Worm (Caenorhabditis elegans) whole organism, young adult: Measurements from ENCODE around the gene txt-13.
A peak's percentile ranks its signal among the peaks of the same experiment; 100 is the strongest.

ENCODE experiments used
- B0019.2 ChIP-seq: fragments of 200-800 bp; sonication (Bioruptor generic); conservative IDR thresholded peaks from 2 replicates; pipeline ENCODE4 v1.3.6; 2022; ENCODE audit warnings: missing genetic modification reagents, missing genetic modification characterization, missing compliant biosample characterization
- B0261.1 ChIP-seq: sonication (generic microtip); optimal IDR thresholded peaks from 2 replicates; lab custom pipeline; 2016; ENCODE audit warnings: mild to moderate bottlenecking, missing genetic modification characterization, moderate library complexity, missing compliant biosample characterization
- D2030.7 ChIP-seq: fragments of 200-800 bp; sonication (Bioruptor generic); IDR thresholded peaks from 2 replicates; pipeline ENCODE4 v1.3.6; 2022; ENCODE audit warnings: missing genetic modification reagents, missing genetic modification characterization, missing compliant biosample characterization
- F33H1.4 ChIP-seq: fragments of 200-800 bp; sonication (Bioruptor generic); IDR thresholded peaks from 2 replicates; pipeline ENCODE4 v1.3.6; 2022; ENCODE audit warnings: missing genetic modification reagents, missing genetic modification characterization, missing compliant biosample characterization
- F49E8.2 ChIP-seq: sonication (generic microtip); optimal IDR thresholded peaks from 3 replicates; lab custom pipeline; 2017; ENCODE audit warnings: missing genetic modification characterization, mild to moderate bottlenecking, missing compliant biosample characterization, antibody characterized with exemption, moderate library complexity; ENCODE audit not compliant: insufficient read depth
- F57A8.1 ChIP-seq: fragments of 200-800 bp; sonication (Bioruptor generic); optimal IDR thresholded peaks from 2 replicates; lab custom pipeline; 2018; ENCODE audit warnings: mild to moderate bottlenecking, missing genetic modification characterization, moderate library complexity, missing compliant biosample characterization
- Y56A3A.18 ChIP-seq: fragments of 200-800 bp; sonication (Bioruptor generic); IDR thresholded peaks from 2 replicates; pipeline ENCODE4 v1.3.6; 2022; ENCODE audit warnings: missing genetic modification reagents, missing genetic modification characterization, missing compliant biosample characterization
- Y95B8A.8 ChIP-seq: fragments of 200-800 bp; sonication (Bioruptor generic); IDR thresholded peaks from 2 replicates; pipeline ENCODE4 v1.3.6; 2022; ENCODE audit warnings: missing genetic modification reagents, missing genetic modification characterization, missing compliant biosample characterization
- ZK185.1 ChIP-seq: sonication (generic microtip); optimal IDR thresholded peaks from 2 replicates; lab custom pipeline; 2016; ENCODE audit warnings: mild to moderate bottlenecking, missing genetic modification characterization, missing compliant biosample characterization; ENCODE audit not compliant: poor library complexity, severe bottlenecking
- atf-7 ChIP-seq: sonication (generic microtip); optimal IDR thresholded peaks from 2 replicates; lab custom pipeline; 2017; ENCODE audit warnings: mild to moderate bottlenecking, missing genetic modification characterization, missing compliant biosample characterization
- athp-1 ChIP-seq: sonication (generic microtip); optimal IDR thresholded peaks from 2 replicates; lab custom pipeline; 2017; ENCODE audit warnings: mild to moderate bottlenecking, missing genetic modification characterization, missing compliant biosample characterization
- attf-3 ChIP-seq: fragments of 200-800 bp; sonication (Bioruptor generic); conservative IDR thresholded peaks from 2 replicates; pipeline ENCODE4 v1.3.6; 2022; ENCODE audit warnings: missing genetic modification reagents, missing genetic modification characterization, missing compliant biosample characterization
- attf-6 ChIP-seq: fragments of 200-800 bp; sonication (Bioruptor generic); IDR thresholded peaks from 2 replicates; pipeline ENCODE4 v1.3.6; 2022; ENCODE audit warnings: missing genetic modification reagents, missing genetic modification characterization, missing compliant biosample characterization
- bed-1 ChIP-seq: fragments of 200-800 bp; sonication (Bioruptor generic); IDR thresholded peaks from 2 replicates; pipeline ENCODE4 v1.3.6; 2022; ENCODE audit warnings: missing genetic modification reagents, missing genetic modification characterization, missing compliant biosample characterization
- bed-2 ChIP-seq: fragments of 200-800 bp; sonication (Bioruptor generic); IDR thresholded peaks from 2 replicates; pipeline ENCODE4 v1.3.6; 2022; ENCODE audit warnings: missing genetic modification reagents, missing genetic modification characterization, missing compliant biosample characterization
- ceh-27 ChIP-seq: fragments of 200-800 bp; sonication (Bioruptor generic); optimal IDR thresholded peaks from 2 replicates; lab custom pipeline; 2018; ENCODE audit warnings: mild to moderate bottlenecking, missing genetic modification characterization, moderate library complexity, missing compliant biosample characterization
- die-1 ChIP-seq: sonication (generic microtip); optimal IDR thresholded peaks from 2 replicates; lab custom pipeline; 2016; ENCODE audit warnings: missing genotype, mild to moderate bottlenecking, missing genetic modification characterization, missing compliant biosample characterization
- dpl-1 ChIP-seq: fragments of 150-350 bp; optimal IDR thresholded peaks from 2 replicates; lab custom pipeline; 2014; ENCODE audit warnings: missing biosample characterization, missing genetic modification reagents, missing genetic modification characterization
- efl-1 ChIP-seq: fragments of 150-350 bp; optimal IDR thresholded peaks from 2 replicates; lab custom pipeline; 2014; ENCODE audit warnings: missing biosample characterization, missing genetic modification reagents, missing genetic modification characterization
- fkh-3 ChIP-seq: sonication (generic microtip); optimal IDR thresholded peaks from 2 replicates; lab custom pipeline; 2016; ENCODE audit warnings: mild to moderate bottlenecking, missing genetic modification characterization, missing compliant biosample characterization
- gei-17 ChIP-seq: fragments of 200-800 bp; sonication (Bioruptor generic); optimal IDR thresholded peaks from 2 replicates; lab custom pipeline; 2018; ENCODE audit warnings: mild to moderate bottlenecking, missing genetic modification characterization, missing compliant biosample characterization
- hmg-1.2 ChIP-seq: fragments of 200-800 bp; sonication (Bioruptor generic); IDR thresholded peaks from 2 replicates; pipeline ENCODE4 v1.3.6; 2022; ENCODE audit warnings: missing genetic modification reagents, missing genetic modification characterization, missing compliant biosample characterization
- hmg-20 ChIP-seq: fragments of 200-800 bp; sonication (Bioruptor generic); IDR thresholded peaks from 2 replicates; pipeline ENCODE4 v1.3.6; 2022; ENCODE audit warnings: missing genetic modification reagents, missing genetic modification characterization, missing compliant biosample characterization
- hrde-1 ChIP-seq: sonication (generic microtip); optimal IDR thresholded peaks from 2 replicates; lab custom pipeline; 2016; ENCODE audit warnings: missing genetic modification characterization, mild to moderate bottlenecking, missing compliant biosample characterization, moderate library complexity, missing genotype, missing genetic modification reagents, borderline replicate concordance
- lin-26 ChIP-seq: fragments of 200-800 bp; sonication (Bioruptor generic); IDR thresholded peaks from 2 replicates; pipeline ENCODE4 v1.3.6; 2022; ENCODE audit warnings: missing genetic modification reagents, missing genetic modification characterization, missing compliant biosample characterization
- lir-1 ChIP-seq: fragments of 200-800 bp; sonication (Bioruptor generic); conservative IDR thresholded peaks from 2 replicates; pipeline ENCODE4 v1.3.6; 2022; ENCODE audit warnings: missing genetic modification reagents, missing genetic modification characterization, missing compliant biosample characterization
- madf-6 ChIP-seq: fragments of 200-800 bp; sonication (Bioruptor generic); IDR thresholded peaks from 2 replicates; pipeline ENCODE4 v1.3.6; 2022; ENCODE audit warnings: missing genetic modification reagents, missing genetic modification characterization, missing compliant biosample characterization
- mel-28 ChIP-seq: sonication (generic microtip); optimal IDR thresholded peaks from 2 replicates; lab custom pipeline; 2016; ENCODE audit warnings: borderline replicate concordance, mild to moderate bottlenecking, missing genetic modification characterization, missing compliant biosample characterization
- mes-4 ChIP-seq: sonication (generic microtip); optimal IDR thresholded peaks from 2 replicates; lab custom pipeline; 2016; ENCODE audit warnings: missing genotype, missing genetic modification characterization, missing compliant biosample characterization
- nfyb-1 ChIP-seq: fragments of 200-800 bp; sonication (Bioruptor generic); IDR thresholded peaks from 2 replicates; pipeline ENCODE4 v1.3.6; 2022; ENCODE audit warnings: missing genetic modification reagents, missing genetic modification characterization, missing compliant biosample characterization
- pbrm-1 ChIP-seq: fragments of 200-800 bp; sonication (Bioruptor generic); IDR thresholded peaks from 2 replicates; pipeline ENCODE4 v1.3.6; 2022; ENCODE audit warnings: missing genetic modification reagents, missing genetic modification characterization, missing compliant biosample characterization
- pha-4 ChIP-seq: fragments of 150-350 bp; sonication (generic microtip); optimal IDR thresholded peaks from 2 replicates; lab custom pipeline; 2014; ENCODE audit warnings: missing biosample characterization, missing genetic modification reagents, missing genetic modification characterization
- sdz-38 ChIP-seq: sonication (generic microtip); optimal IDR thresholded peaks from 2 replicates; lab custom pipeline; 2016; ENCODE audit warnings: missing genotype, missing genetic modification characterization, missing compliant biosample characterization
- sea-2 ChIP-seq: fragments of 200-800 bp; sonication (Bioruptor generic); IDR thresholded peaks from 2 replicates; pipeline ENCODE4 v1.3.6; 2022; ENCODE audit warnings: missing genetic modification characterization, missing compliant biosample characterization
- somi-1 ChIP-seq: fragments of 200-800 bp; sonication (Bioruptor generic); optimal IDR thresholded peaks from 2 replicates; lab custom pipeline; 2018; ENCODE audit warnings: mild to moderate bottlenecking, missing genetic modification characterization, missing compliant biosample characterization
- sptf-2 ChIP-seq: fragments of 200-800 bp; sonication (Bioruptor generic); optimal IDR thresholded peaks from 2 replicates; lab custom pipeline; 2018; ENCODE audit warnings: mild to moderate bottlenecking, missing genetic modification characterization, missing compliant biosample characterization
- tbx-9 ChIP-seq: sonication (generic microtip); optimal IDR thresholded peaks from 2 replicates; lab custom pipeline; 2016; ENCODE audit warnings: borderline replicate concordance, missing genetic modification characterization, inconsistent platforms, missing compliant biosample characterization
- tlf-1 ChIP-seq: fragments of 200-800 bp; sonication (Bioruptor generic); optimal IDR thresholded peaks from 2 replicates; lab custom pipeline; 2018; ENCODE audit warnings: mild to moderate bottlenecking, missing genetic modification characterization, missing compliant biosample characterization
- unc-130 ChIP-seq: sonication (generic microtip); optimal IDR thresholded peaks from 2 replicates; lab custom pipeline; 2016; ENCODE audit warnings: missing genetic modification reagents, missing genetic modification characterization, missing compliant biosample characterization
- xnd-1 ChIP-seq: sonication (generic microtip); optimal IDR thresholded peaks from 2 replicates; lab custom pipeline; 2016; ENCODE audit warnings: missing genotype, missing genetic modification reagents, missing genetic modification characterization, missing compliant biosample characterization
- zim-3 ChIP-seq: sonication (generic microtip); optimal IDR thresholded peaks from 2 replicates; lab custom pipeline; 2017; ENCODE audit warnings: mild to moderate bottlenecking, missing genetic modification characterization, moderate library complexity, missing compliant biosample characterization
- ztf-18 ChIP-seq: sonication (generic microtip); optimal IDR thresholded peaks from 2 replicates; lab custom pipeline; 2016; ENCODE audit warnings: missing genotype, mild to moderate bottlenecking, missing genetic modification characterization, missing compliant biosample characterization
- ztf-25 ChIP-seq: fragments of 200-800 bp; sonication (Bioruptor generic); IDR thresholded peaks from 2 replicates; pipeline ENCODE4 v1.3.6; 2022; ENCODE audit warnings: missing genetic modification reagents, missing genetic modification characterization, missing compliant biosample characterization

The txt-13 gene

DNA sequence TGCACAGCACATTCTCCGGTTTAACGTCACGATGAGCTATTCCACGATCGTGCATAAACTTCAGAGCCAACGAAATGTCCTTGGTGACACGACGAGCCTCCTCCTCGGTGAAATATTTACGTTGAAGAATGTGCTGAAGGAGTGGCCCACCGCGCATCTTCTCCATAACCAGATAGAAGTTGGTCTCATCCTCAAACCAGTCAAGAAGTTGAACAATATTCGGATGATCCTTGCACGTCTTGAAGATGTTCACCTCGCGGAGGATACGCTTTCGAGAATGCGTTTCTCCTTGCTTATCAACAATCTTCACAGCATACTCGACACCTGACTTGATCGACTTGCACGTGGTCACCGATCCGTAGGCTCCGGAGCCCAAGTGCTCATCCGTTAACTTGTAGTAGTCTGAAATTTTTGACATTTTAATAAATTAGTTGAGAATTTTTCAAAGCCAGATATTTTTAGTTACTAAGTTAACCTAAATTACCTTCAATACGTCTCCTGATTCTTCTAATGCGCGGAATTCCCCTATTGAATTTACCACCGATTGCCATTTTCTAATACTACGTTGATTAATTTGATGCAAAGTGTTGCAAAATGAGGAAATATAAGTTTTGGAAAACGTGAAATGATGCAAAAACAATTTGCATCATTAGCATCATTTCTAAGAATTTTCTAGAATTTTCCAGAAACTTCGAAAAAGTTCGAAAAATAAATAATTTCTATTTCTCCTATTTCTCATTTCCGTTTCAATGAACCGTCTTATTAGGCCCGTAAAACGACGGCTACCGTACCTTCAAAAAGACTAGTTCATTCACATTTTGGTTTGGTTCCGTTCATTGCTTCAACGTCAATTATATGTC is 24.2 kb upstream of the txt-13 start (continued):
- TF ChIP-seq lin-26 (peak; percentile 82), tlf-1 (GFP tag; lab: Kevin White, UChicago) (peak; percentile 39), attf-6 (GFP tag; lab: Robert Waterston, UW) (0 out of 2 replicates have a peak, but pooled peaks have one; percentile 26), pha-4 (no peak), hrde-1 (tag; lab: Kevin White, UChicago) (no peak), atf-7 (tag; lab: Kevin White, UChicago) (peak; percentile 42), mes-4 (no peak), efl-1 (GFP tag; lab: Kevin White, UChicago) (no peak), sea-2 (GFP tag; lab: Robert Waterston, UW) (no peak), unc-130 (GFP tag; lab: Kevin White, UChicago) (no peak), F57A8.1 (GFP tag; lab: Kevin White, UChicago) (no peak), ztf-25 (no peak), B0019.2 (GFP tag; lab: Robert Waterston, UW) (no peak), Y56A3A.18 (GFP tag; lab: Robert Waterston, UW) (no peak; the same call in 1 of the 2 replicates), tbx-9 (no peak), hmg-20 (no peak; the same call in 1 of the 2 replicates), Y95B8A.8 (GFP tag; lab: Robert Waterston, UW) (no peak), ceh-27 (no peak), ztf-18 (tag; lab: Kevin White, UChicago) (no peak), bed-1 (no peak), B0261.1 (no peak), zim-3 (tag; lab: Kevin White, UChicago) (no peak), dpl-1 (no peak), hmg-1.2 (GFP tag; lab: Robert Waterston, UW) (peak; percentile 18; the same call in 1 of the 2 replicates), ZK185.1 (tag; lab: Kevin White, UChicago) (no peak), fkh-3 (tag; lab: Kevin White, UChicago) (peak; percentile 55), pbrm-1 (GFP tag; lab: Robert Waterston, UW) (peak; percentile 59; the same call in 1 of the 2 replicates), F49E8.2 (tag; lab: Kevin White, UChicago) (no peak), D2030.7 (no peak), sptf-2 (GFP tag; lab: Kevin White, UChicago) (no peak), xnd-1 (tag; lab: Kevin White, UChicago) (no peak), attf-3 (GFP tag; lab: Robert Waterston, UW) (0 out of 2 replicates have a peak, but pooled peaks have one; percentile 20), lir-1 (GFP tag; lab: Robert Waterston, UW) (no peak), gei-17 (GFP tag; lab: Kevin White, UChicago) (no peak)
- TF ChIP-seq, all 124 proteins: peak for 26

DNA sequence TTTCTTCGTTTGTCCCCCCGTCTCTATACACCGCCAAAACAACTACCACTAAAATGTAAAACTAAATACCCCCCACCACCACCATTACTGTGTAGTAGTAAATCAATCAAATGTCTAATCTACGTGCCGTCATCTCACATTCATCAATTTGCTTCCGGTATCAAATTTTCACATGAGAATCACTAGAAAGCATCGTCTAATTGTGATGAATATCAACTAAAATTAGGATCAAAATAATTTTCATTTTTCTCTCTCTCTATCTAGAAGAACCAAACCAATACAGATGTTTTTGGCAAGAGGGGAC is 23.7 kb upstream of the txt-13 start:
- TF ChIP-seq pha-4 (peak; percentile 30), F33H1.4 (GFP tag; lab: Robert Waterston, UW) (no peak), bed-2 (GFP tag; lab: Robert Waterston, UW) (no peak), athp-1 (no peak), die-1 (no peak), madf-6 (no peak), mel-28 (tag; lab: Kevin White, UChicago) (no peak), ZK185.1 (tag; lab: Kevin White, UChicago) (no peak), somi-1 (GFP tag; lab: Kevin White, UChicago) (no peak), sdz-38 (tag; lab: Kevin White, UChicago) (no peak), nfyb-1 (GFP tag; lab: Robert Waterston, UW) (0 out of 2 replicates have a peak, but pooled peaks have one; percentile 7), Y95B8A.8 (GFP tag; lab: Robert Waterston, UW) (0 out of 2 replicates have a peak, but pooled peaks have one; percentile 10)
